Fruit fly (Drosophila melanogaster): ENCODE measurements around the gene Afti.

DNA sequence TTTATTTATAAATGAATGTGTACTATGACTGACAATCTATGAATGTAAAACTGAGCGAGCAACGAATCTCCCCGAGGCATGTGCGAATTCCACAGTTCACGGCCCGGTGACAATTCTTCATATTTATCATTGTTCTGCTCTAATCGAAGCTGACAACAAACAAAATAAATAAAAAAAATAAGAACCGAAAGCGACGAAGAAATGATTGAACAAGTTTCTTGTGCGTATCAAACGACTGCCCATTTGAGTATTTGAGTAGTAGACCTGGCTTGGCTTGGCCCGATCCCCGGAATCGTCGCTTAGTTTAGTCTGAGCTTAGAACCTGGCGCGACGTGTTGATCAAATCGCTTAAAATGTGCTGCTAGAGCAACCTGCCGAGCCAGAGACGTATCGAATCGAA is 16.4 kb downstream of the Afti start, which contains the start of gene CG31321:
- TF ChIP-seq toe (GFP tag; optimal IDR thresholded peaks at IDR 0.05) (no peak), ovo (GFP tag; optimal IDR thresholded peaks at IDR 0.05) (no peak), cic (GFP tag; optimal IDR thresholded peaks at IDR 0.05) (no peak), Hr96 (GFP tag; optimal IDR thresholded peaks at IDR 0.05) (no peak)

All from whole organism, adult.